Worm (Caenorhabditis elegans) whole organism, young adult: ENCODE data around the gene mbk-2.

Experiments used
- F23B12.7 ChIP-seq: sonication (generic microtip); optimal IDR thresholded peaks from 2 replicates; lab custom pipeline; 2017; ENCODE audit warnings: missing genetic modification characterization, mild to moderate bottlenecking, missing compliant biosample characterization, antibody characterized with exemption, moderate library complexity; ENCODE audit not compliant: insufficient read depth
- F57A8.1 ChIP-seq: fragments of 200-800 bp; sonication (Bioruptor generic); optimal IDR thresholded peaks from 2 replicates; lab custom pipeline; 2018; ENCODE audit warnings: mild to moderate bottlenecking, missing genetic modification characterization, moderate library complexity, missing compliant biosample characterization
- Y95B8A.8 ChIP-seq: fragments of 200-800 bp; sonication (Bioruptor generic); IDR thresholded peaks from 2 replicates; pipeline ENCODE4 v1.3.6; 2022; ENCODE audit warnings: missing genetic modification reagents, missing genetic modification characterization, missing compliant biosample characterization
- chd-7 ChIP-seq: sonication (generic microtip); optimal IDR thresholded peaks from 2 replicates; lab custom pipeline; 2016; ENCODE audit warnings: mild to moderate bottlenecking, missing genetic modification characterization, moderate library complexity, missing compliant biosample characterization
- dpl-1 ChIP-seq: fragments of 150-350 bp; optimal IDR thresholded peaks from 2 replicates; lab custom pipeline; 2014; ENCODE audit warnings: missing biosample characterization, missing genetic modification reagents, missing genetic modification characterization
- efl-1 ChIP-seq: fragments of 150-350 bp; optimal IDR thresholded peaks from 2 replicates; lab custom pipeline; 2014; ENCODE audit warnings: missing biosample characterization, missing genetic modification reagents, missing genetic modification characterization
- egl-44 ChIP-seq: fragments of 200-800 bp; sonication (Bioruptor generic); IDR thresholded peaks from 2 replicates; pipeline ENCODE4 v1.3.6; 2022; ENCODE audit warnings: missing genetic modification reagents, missing genetic modification characterization, missing compliant biosample characterization
- gei-17 ChIP-seq: fragments of 200-800 bp; sonication (Bioruptor generic); optimal IDR thresholded peaks from 2 replicates; lab custom pipeline; 2018; ENCODE audit warnings: mild to moderate bottlenecking, missing genetic modification characterization, missing compliant biosample characterization
- pbrm-1 ChIP-seq: fragments of 200-800 bp; sonication (Bioruptor generic); IDR thresholded peaks from 2 replicates; pipeline ENCODE4 v1.3.6; 2022; ENCODE audit warnings: missing genetic modification reagents, missing genetic modification characterization, missing compliant biosample characterization
- unc-130 ChIP-seq: sonication (generic microtip); optimal IDR thresholded peaks from 2 replicates; lab custom pipeline; 2016; ENCODE audit warnings: missing genetic modification reagents, missing genetic modification characterization, missing compliant biosample characterization

DNA sequence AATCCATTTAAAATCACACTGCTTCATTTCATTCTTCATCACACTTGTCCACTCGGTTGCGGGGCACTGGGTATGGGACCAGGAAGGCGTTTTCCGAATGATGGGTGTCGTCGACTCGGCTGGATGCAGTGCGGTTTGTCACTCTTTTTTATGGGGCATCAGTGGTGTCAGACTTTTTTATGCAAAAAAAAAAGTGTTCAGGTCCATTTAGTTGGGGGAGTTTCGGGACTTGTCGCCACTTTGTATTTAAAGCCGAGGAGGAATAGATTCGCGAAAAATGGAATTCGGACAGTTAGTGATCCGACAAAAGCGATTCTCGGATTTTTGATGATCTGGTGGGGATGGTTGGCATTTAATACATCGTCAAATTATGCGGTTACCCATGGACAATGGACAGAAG is 36.0 kb downstream of the mbk-2 start:
- no peak for TF ChIP-seq Y95B8A.8 (GFP tag; lab: Robert Waterston, UW)
- no peak for TF ChIP-seq unc-130 (GFP tag; lab: Kevin White, UChicago)
- no peak for TF ChIP-seq pbrm-1 (GFP tag; lab: Robert Waterston, UW)
- no peak for TF ChIP-seq chd-7 (tag; lab: Kevin White, UChicago)
- no peak for TF ChIP-seq efl-1 (GFP tag; lab: Kevin White, UChicago)
- TF ChIP-seq egl-44 (GFP tag; lab: Robert Waterston, UW) = no peak
- no peak for TF ChIP-seq F23B12.7
- TF ChIP-seq F57A8.1 (GFP tag; lab: Kevin White, UChicago) = no peak
- TF ChIP-seq dpl-1 (GFP tag; lab: Kevin White, UChicago) = no peak
- TF ChIP-seq gei-17 (GFP tag; lab: Kevin White, UChicago) = no peak
